Worm (Caenorhabditis elegans) whole organism, L3 larva: Measurements from ENCODE around the gene nlf-1.

Experiments used
- R02D3.7 ChIP-seq: fragments of 150-350 bp; optimal IDR thresholded peaks from 2 replicates; lab custom pipeline; 2014; ENCODE audit warnings: missing biosample characterization, missing genetic modification characterization
- ZK546.5 ChIP-seq: sonication (generic microtip); optimal IDR thresholded peaks from 2 replicates; lab custom pipeline; 2017; ENCODE audit warnings: missing biosample characterization, missing genetic modification characterization
- aly-2 ChIP-seq: fragments of 150-350 bp; optimal IDR thresholded peaks from 2 replicates; lab custom pipeline; 2014; ENCODE audit warnings: missing biosample characterization, missing genetic modification characterization
- ama-1 ChIP-seq: fragments of 150-350 bp; optimal IDR thresholded peaks from 2 replicates; lab custom pipeline; 2018
- ceh-16 ChIP-seq: sonication (generic microtip); optimal IDR thresholded peaks from 2 replicates; lab custom pipeline; 2017; ENCODE audit warnings: missing biosample characterization, missing genetic modification characterization
- ceh-28 ChIP-seq: fragments of 150-350 bp; optimal IDR thresholded peaks from 2 replicates; lab custom pipeline; 2014; ENCODE audit warnings: missing biosample characterization, missing genetic modification reagents, missing genetic modification characterization
- ceh-82 ChIP-seq: fragments of 150-350 bp; optimal IDR thresholded peaks from 2 replicates; lab custom pipeline; 2014; ENCODE audit warnings: missing biosample characterization, missing genetic modification characterization
- ceh-9 ChIP-seq: sonication (generic microtip); optimal IDR thresholded peaks from 2 replicates; lab custom pipeline; 2018; ENCODE audit warnings: missing biosample characterization, missing genetic modification characterization
- daf-12 ChIP-seq: fragments of 150-350 bp; optimal IDR thresholded peaks from 2 replicates; lab custom pipeline; 2014; ENCODE audit warnings: missing biosample characterization, missing genetic modification reagents, missing genetic modification characterization
- egl-27 ChIP-seq: sonication (generic microtip); optimal IDR thresholded peaks from 4 replicates; lab custom pipeline; 2017; ENCODE audit warnings: missing biosample characterization, missing genetic modification reagents, missing genetic modification characterization
- egl-5 ChIP-seq: fragments of 150-350 bp; optimal IDR thresholded peaks from 2 replicates; lab custom pipeline; 2017; ENCODE audit warnings: missing biosample characterization, missing genetic modification reagents, missing genetic modification characterization, inconsistent platforms
- elt-2 ChIP-seq: sonication (generic microtip); optimal IDR thresholded peaks from 2 replicates; lab custom pipeline; 2016; ENCODE audit warnings: missing genetic modification reagents, mild to moderate bottlenecking, missing genetic modification characterization, missing compliant biosample characterization
- elt-3 ChIP-seq, 3 experiments: fragments of 150-350 bp in 1 of 3; sonication (generic microtip) in 2 of 3; optimal IDR thresholded peaks; 2 replicates in 2 of 3; 4 replicates in 1 of 3; lab custom pipeline; 2014 to 2017; ENCODE audit warnings: missing biosample characterization in 3 of 3, missing genetic modification characterization in 3 of 3
- eor-1 ChIP-seq, 2 experiments: fragments of 150-350 bp; optimal IDR thresholded peaks; 2 replicates each; lab custom pipeline; 2014 to 2018; ENCODE audit warnings: missing biosample characterization in 2 of 2, missing genetic modification characterization in 2 of 2
- fkh-10 ChIP-seq: sonication (generic microtip); optimal IDR thresholded peaks from 2 replicates; lab custom pipeline; 2017; ENCODE audit warnings: missing biosample characterization, missing genetic modification reagents, missing genetic modification characterization
- fkh-2 ChIP-seq: fragments of 150-350 bp; optimal IDR thresholded peaks from 2 replicates; lab custom pipeline; 2014; ENCODE audit warnings: missing biosample characterization, missing genetic modification reagents, missing genetic modification characterization
- fos-1 ChIP-seq: fragments of 150-350 bp; optimal IDR thresholded peaks from 2 replicates; lab custom pipeline; 2014; ENCODE audit warnings: missing biosample characterization, missing genetic modification characterization
- hmg-11 ChIP-seq: sonication (generic microtip); optimal IDR thresholded peaks from 2 replicates; lab custom pipeline; 2016; ENCODE audit warnings: missing genetic modification characterization, missing compliant biosample characterization
- jun-1 ChIP-seq: fragments of 150-350 bp; optimal IDR thresholded peaks from 2 replicates; lab custom pipeline; 2014; ENCODE audit warnings: missing biosample characterization, missing genetic modification reagents, missing genetic modification characterization
- lin-15B ChIP-seq: fragments of 150-350 bp; optimal IDR thresholded peaks from 2 replicates; lab custom pipeline; 2014; ENCODE audit warnings: missing biosample characterization, missing genetic modification characterization
- lin-39 ChIP-seq: fragments of 150-350 bp; optimal IDR thresholded peaks from 2 replicates; lab custom pipeline; 2018; ENCODE audit warnings: missing biosample characterization, missing genetic modification reagents, missing genetic modification characterization
- lsy-12 ChIP-seq: sonication (generic microtip); optimal IDR thresholded peaks from 2 replicates; lab custom pipeline; 2016; ENCODE audit warnings: mild to moderate bottlenecking, missing genetic modification characterization, missing compliant biosample characterization
- mdl-1 ChIP-seq: fragments of 150-350 bp; optimal IDR thresholded peaks from 2 replicates; lab custom pipeline; 2014; ENCODE audit warnings: missing biosample characterization, missing genetic modification characterization
- mml-1 ChIP-seq: fragments of 150-350 bp; sonication (generic microtip); optimal IDR thresholded peaks from 3 replicates; lab custom pipeline; 2014; ENCODE audit warnings: missing biosample characterization, missing genetic modification characterization
- nfya-1 ChIP-seq: sonication (generic microtip); optimal IDR thresholded peaks from 2 replicates; lab custom pipeline; 2017; ENCODE audit warnings: missing genetic modification characterization, mild to moderate bottlenecking, missing compliant biosample characterization, antibody characterized with exemption, moderate library complexity; ENCODE audit not compliant: insufficient read depth
- nhr-11 ChIP-seq: fragments of 150-350 bp; optimal IDR thresholded peaks from 2 replicates; lab custom pipeline; 2014; ENCODE audit warnings: missing biosample characterization, missing genetic modification characterization
- nhr-12 ChIP-seq: fragments of 150-350 bp; optimal IDR thresholded peaks from 2 replicates; lab custom pipeline; 2014; ENCODE audit warnings: missing biosample characterization, missing genetic modification characterization
- nhr-23 ChIP-seq: fragments of 150-350 bp; optimal IDR thresholded peaks from 2 replicates; lab custom pipeline; 2014; ENCODE audit warnings: missing biosample characterization, missing genetic modification reagents, missing genetic modification characterization
- nhr-25 ChIP-seq: sonication (generic microtip); optimal IDR thresholded peaks from 2 replicates; lab custom pipeline; 2017; ENCODE audit warnings: missing biosample characterization, missing genetic modification characterization
- nhr-28 ChIP-seq: fragments of 150-350 bp; optimal IDR thresholded peaks from 2 replicates; lab custom pipeline; 2014; ENCODE audit warnings: missing biosample characterization, missing genetic modification characterization
- nhr-43 ChIP-seq: sonication (generic microtip); optimal IDR thresholded peaks from 2 replicates; lab custom pipeline; 2016; ENCODE audit warnings: mild to moderate bottlenecking, missing genetic modification characterization, missing compliant biosample characterization; ENCODE audit not compliant: poor library complexity, severe bottlenecking
- nhr-76 ChIP-seq: fragments of 150-350 bp; sonication (generic microtip); optimal IDR thresholded peaks from 5 replicates; lab custom pipeline; 2014; ENCODE audit warnings: missing biosample characterization, missing genetic modification characterization
- pha-4 ChIP-seq: fragments of 150-350 bp; optimal IDR thresholded peaks from 2 replicates; lab custom pipeline; 2014; ENCODE audit warnings: missing biosample characterization, missing genetic modification reagents, missing genetic modification characterization
- pqm-1 ChIP-seq: fragments of 150-350 bp; optimal IDR thresholded peaks from 2 replicates; lab custom pipeline; 2017; ENCODE audit warnings: missing biosample characterization, missing genetic modification characterization, inconsistent platforms
- sea-2 ChIP-seq: fragments of 150-350 bp; sonication (generic microtip); optimal IDR thresholded peaks from 4 replicates; lab custom pipeline; 2014; ENCODE audit warnings: missing biosample characterization, missing genetic modification reagents, missing genetic modification characterization
- skn-1 ChIP-seq: fragments of 150-350 bp; optimal IDR thresholded peaks from 2 replicates; lab custom pipeline; 2014; ENCODE audit warnings: missing biosample characterization, missing genetic modification characterization
- snpc-4 ChIP-seq: fragments of 150-350 bp; optimal IDR thresholded peaks from 2 replicates; lab custom pipeline; 2014; ENCODE audit warnings: missing biosample characterization, missing genetic modification characterization
- tbx-2 ChIP-seq: sonication (generic microtip); optimal IDR thresholded peaks from 2 replicates; lab custom pipeline; 2016; ENCODE audit warnings: mild to moderate bottlenecking, missing genetic modification characterization, missing compliant biosample characterization
- unc-39 ChIP-seq: sonication (generic microtip); optimal IDR thresholded peaks from 4 replicates; lab custom pipeline; 2017; ENCODE audit warnings: missing biosample characterization, missing genetic modification characterization
- unc-62 ChIP-seq: fragments of 150-350 bp; sonication (generic microtip); optimal IDR thresholded peaks from 4 replicates; lab custom pipeline; 2014; ENCODE audit warnings: missing biosample characterization, missing genetic modification reagents, missing genetic modification characterization
- ztf-11 ChIP-seq: fragments of 150-350 bp; optimal IDR thresholded peaks from 2 replicates; lab custom pipeline; 2014; ENCODE audit warnings: missing biosample characterization, missing genetic modification characterization
- ztf-4 ChIP-seq: fragments of 150-350 bp; optimal IDR thresholded peaks from 2 replicates; lab custom pipeline; 2014; ENCODE audit warnings: missing biosample characterization, missing genetic modification characterization

The nlf-1 gene

DNA sequence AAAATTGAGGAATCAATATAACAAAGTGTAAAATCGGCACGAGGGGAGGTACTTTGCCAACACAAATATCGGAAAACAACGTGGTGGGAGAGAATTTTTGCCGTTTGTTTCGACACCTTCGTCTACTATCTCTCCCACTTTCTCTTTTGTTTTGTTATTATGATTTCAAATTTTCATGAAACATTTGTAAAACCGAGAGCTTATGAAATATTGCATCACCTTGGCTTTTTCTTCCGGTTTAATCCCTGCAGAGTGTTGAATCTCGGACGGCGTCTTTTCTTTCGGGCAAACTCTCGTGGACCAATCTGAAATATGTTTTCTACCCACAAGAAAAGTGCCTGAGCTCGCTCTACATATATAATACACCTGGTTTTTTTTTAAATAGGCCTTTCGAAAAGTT is 27.0 kb upstream of the nlf-1 start:
- TF ChIP-seq tbx-2 (tag; lab: Kevin White, UChicago) = no peak
- TF ChIP-seq unc-39 = no peak
- no peak for TF ChIP-seq lin-15B (tag; lab: Kevin White, UChicago)
- no peak for TF ChIP-seq skn-1 (tag; lab: Kevin White, UChicago)
- no peak for TF ChIP-seq pha-4 (tag; lab: Kevin White, UChicago)
- no peak for TF ChIP-seq eor-1 (tag; optimal IDR thresholded peaks at IDR 0.05; lab: Kevin White, UChicago)
- no peak for TF ChIP-seq fos-1 (tag; lab: Kevin White, UChicago)
- no peak for TF ChIP-seq ceh-28 (tag; lab: Kevin White, UChicago)
- TF ChIP-seq pqm-1 (tag; lab: Kevin White, UChicago) = no peak
- no peak for TF ChIP-seq ztf-4 (tag; lab: Kevin White, UChicago)
- TF ChIP-seq lin-39 (tag; lab: Kevin White, UChicago) = no peak
- no peak for TF ChIP-seq ama-1 (lab: Kevin White, UChicago)
- no peak for TF ChIP-seq sea-2 (GFP tag; lab: Kevin White, UChicago)

DNA sequence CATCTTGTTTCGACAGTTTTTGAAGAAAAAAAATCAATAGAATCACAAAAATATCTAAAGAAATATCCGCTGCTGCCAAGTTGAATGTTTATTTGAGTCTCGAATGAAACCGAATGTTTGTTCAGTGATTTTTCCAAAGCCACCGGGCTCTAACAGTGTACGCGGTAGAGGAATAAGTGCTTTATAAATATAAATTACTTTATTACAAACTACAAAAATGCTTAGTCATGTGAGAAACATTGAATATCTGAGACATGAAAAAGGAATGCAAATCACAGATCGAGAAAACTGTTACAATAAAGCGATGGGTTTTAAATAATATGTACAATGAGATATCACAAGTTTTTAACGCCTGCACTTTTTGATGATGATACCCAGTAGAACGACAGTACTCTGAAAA is 21.0 kb upstream of the nlf-1 start, which contains the start of gene F55A4.7:
TSS of gene F55A4.7 (minus strand) at position 101 of the 400 bp plus-strand sequence.
- TF ChIP-seq elt-2 (tag; lab: Kevin White, UChicago) (no peak), lsy-12 (tag; lab: Kevin White, UChicago) (no peak), nhr-11 (tag; lab: Kevin White, UChicago) (no peak), nhr-25 (no peak), pha-4 (tag; lab: Kevin White, UChicago) (no peak), ama-1 (lab: Kevin White, UChicago) (no peak), nhr-23 (tag; lab: Kevin White, UChicago) (no peak), sea-2 (GFP tag; lab: Kevin White, UChicago) (no peak), egl-27 (tag; lab: Kevin White, UChicago) (no peak), ZK546.5 (tag; lab: Kevin White, UChicago) (no peak), mml-1 (tag; lab: Kevin White, UChicago) (no peak), nhr-28 (no peak), aly-2 (no peak), ztf-4 (tag; lab: Kevin White, UChicago) (no peak)

DNA sequence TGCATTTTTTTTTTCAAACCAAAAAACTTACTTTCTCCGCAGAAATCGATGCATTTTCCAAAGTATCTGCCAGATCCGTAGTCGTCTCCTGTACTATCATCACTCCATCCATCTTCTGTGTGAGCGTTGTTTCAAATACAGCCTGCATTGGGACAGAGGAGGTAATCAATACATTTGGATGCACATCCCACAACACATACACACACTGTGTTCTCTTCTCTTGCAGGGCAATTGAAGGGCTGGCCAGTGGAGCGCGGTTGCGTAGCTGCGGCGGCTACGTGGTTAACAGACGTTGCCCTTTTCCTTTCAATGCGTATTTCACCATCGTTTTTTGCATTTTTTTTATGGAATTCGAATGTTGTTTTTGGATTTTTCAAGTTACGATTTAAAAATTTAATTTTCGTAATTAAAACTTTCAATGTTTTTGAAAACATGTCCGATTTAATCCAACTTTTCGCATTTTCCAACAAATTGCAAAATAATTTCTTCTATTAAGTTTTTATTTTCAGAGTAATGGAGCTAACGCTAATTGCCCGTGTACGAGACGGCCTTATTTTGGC is 17.8 kb upstream of the nlf-1 start, which contains the start of the genes stau-1 and sec-22:
TSS of gene stau-1 (minus strand) at position 248 of the 560 bp plus-strand sequence.
TSS of gene sec-22 (plus strand) at position 510 of the 560 bp plus-strand sequence.
- no peak for TF ChIP-seq nhr-28
- TF ChIP-seq ceh-9 = no peak
- TF ChIP-seq ceh-28 (tag; lab: Kevin White, UChicago) = peak; percentile 53
- no peak for TF ChIP-seq unc-39
- peak; percentile 50 for TF ChIP-seq pha-4 (tag; lab: Kevin White, UChicago)
- TF ChIP-seq ztf-11 (tag; lab: Kevin White, UChicago) = no peak
- TF ChIP-seq ceh-16 (tag; lab: Kevin White, UChicago) = no peak
- no peak for TF ChIP-seq mdl-1
- TF ChIP-seq egl-27 (tag; lab: Kevin White, UChicago) = no peak
- TF ChIP-seq fkh-2 (tag; lab: Kevin White, UChicago) = no peak
- TF ChIP-seq jun-1 (tag; lab: Kevin White, UChicago) = no peak
- TF ChIP-seq elt-2 (tag; lab: Kevin White, UChicago) = peak; percentile 20
- TF ChIP-seq ZK546.5 (tag; lab: Kevin White, UChicago) = no peak
- TF ChIP-seq nfya-1 (tag; lab: Kevin White, UChicago) = peak; percentile 66
- TF ChIP-seq mml-1 (tag; lab: Kevin White, UChicago) = no peak
- TF ChIP-seq nhr-76 (tag; lab: Kevin White, UChicago) = no peak
- no peak for TF ChIP-seq egl-5 (tag; lab: Kevin White, UChicago)
- no peak for TF ChIP-seq elt-3 (tag; optimal IDR thresholded peaks at IDR 0.05; lab: Kevin White, UChicago)
- TF ChIP-seq fkh-10 = no peak
- no peak for TF ChIP-seq nhr-23 (tag; lab: Kevin White, UChicago)
- TF ChIP-seq daf-12 (tag; lab: Kevin White, UChicago) = no peak
- no peak for TF ChIP-seq nhr-11 (tag; lab: Kevin White, UChicago)
- TF ChIP-seq ama-1 (lab: Kevin White, UChicago) = no peak
- no peak for TF ChIP-seq nhr-12 (tag; lab: Kevin White, UChicago)
- TF ChIP-seq R02D3.7 (tag; lab: Kevin White, UChicago) = no peak
- TF ChIP-seq ztf-4 (tag; lab: Kevin White, UChicago) = no peak
- no peak for TF ChIP-seq fos-1 (tag; lab: Kevin White, UChicago)
- peak; percentile 58 for TF ChIP-seq lin-15B (tag; lab: Kevin White, UChicago)
- no peak for TF ChIP-seq nhr-43
- peak; percentile 51 for TF ChIP-seq snpc-4 (tag; lab: Kevin White, UChicago)
- TF ChIP-seq unc-62 (GFP tag; lab: Kevin White, UChicago) = no peak
- peak; percentile 60 for TF ChIP-seq lin-39 (tag; lab: Kevin White, UChicago)
- TF ChIP-seq hmg-11 (tag; lab: Kevin White, UChicago) = peak; percentile 64
- TF ChIP-seq ceh-82 (tag; lab: Kevin White, UChicago) = no peak
- no peak for TF ChIP-seq sea-2 (GFP tag; lab: Kevin White, UChicago)
